Worm (Caenorhabditis elegans) whole organism, L4 larva: Measurements from ENCODE around the gene Y37D8A.6.

Experiments
- ama-1 ChIP-seq: fragments of 150-350 bp; optimal IDR thresholded peaks from 2 replicates; lab custom pipeline; 2014; ENCODE audit warnings: inconsistent platforms, mixed read lengths
- dpl-1 ChIP-seq: fragments of 150-350 bp; optimal IDR thresholded peaks from 2 replicates; lab custom pipeline; 2014; ENCODE audit warnings: missing biosample characterization, missing genetic modification reagents, missing genetic modification characterization
- egl-27 ChIP-seq: sonication (generic microtip); optimal IDR thresholded peaks from 3 replicates; lab custom pipeline; 2017; ENCODE audit warnings: missing biosample characterization, missing genetic modification reagents, missing genetic modification characterization
- fos-1 ChIP-seq: fragments of 150-350 bp; optimal IDR thresholded peaks from 2 replicates; lab custom pipeline; 2014; ENCODE audit warnings: missing biosample characterization, missing genetic modification characterization
- jun-1 ChIP-seq: fragments of 150-350 bp; optimal IDR thresholded peaks from 2 replicates; lab custom pipeline; 2014; ENCODE audit warnings: missing biosample characterization, missing genetic modification reagents, missing genetic modification characterization
- lin-39 ChIP-seq: fragments of 150-350 bp; optimal IDR thresholded peaks from 2 replicates; lab custom pipeline; 2014; ENCODE audit warnings: missing biosample characterization, missing genetic modification reagents, missing genetic modification characterization
- nhr-10 ChIP-seq: fragments of 150-350 bp; optimal IDR thresholded peaks from 2 replicates; lab custom pipeline; 2014; ENCODE audit warnings: missing biosample characterization, missing genetic modification characterization
- nhr-11 ChIP-seq: fragments of 150-350 bp; optimal IDR thresholded peaks from 2 replicates; lab custom pipeline; 2014; ENCODE audit warnings: missing biosample characterization, missing genetic modification characterization
- nhr-28 ChIP-seq: fragments of 150-350 bp; optimal IDR thresholded peaks from 2 replicates; lab custom pipeline; 2014; ENCODE audit warnings: missing biosample characterization, missing genetic modification characterization
- snpc-4 ChIP-seq: fragments of 150-350 bp; optimal IDR thresholded peaks from 2 replicates; lab custom pipeline; 2014; ENCODE audit warnings: missing biosample characterization, missing genetic modification characterization
- unc-39 ChIP-seq: sonication (generic microtip); optimal IDR thresholded peaks from 2 replicates; lab custom pipeline; 2017; ENCODE audit warnings: missing biosample characterization, missing genetic modification characterization
- unc-62 ChIP-seq, 3 experiments: fragments of 150-350 bp in 1 of 3; sonication (generic microtip); optimal IDR thresholded peaks in 2 of 3; peaks in 1 of 3; 1 replicate in 1 of 3; 2 replicates in 2 of 3; lab custom pipeline; 2014 to 2017; ENCODE audit warnings: missing biosample characterization in 3 of 3, missing genetic modification characterization in 3 of 3, missing genetic modification reagents in 3 of 3, missing genotype in 1 of 3
- zag-1 ChIP-seq: fragments of 150-350 bp; optimal IDR thresholded peaks from 2 replicates; lab custom pipeline; 2014; ENCODE audit warnings: missing biosample characterization, missing genetic modification characterization
- zip-11 ChIP-seq: fragments of 200-800 bp; sonication (Bioruptor generic); IDR thresholded peaks from 2 replicates; pipeline ENCODE4 v1.3.6; 2022; ENCODE audit warnings: missing genetic modification characterization, missing compliant biosample characterization

DNA sequence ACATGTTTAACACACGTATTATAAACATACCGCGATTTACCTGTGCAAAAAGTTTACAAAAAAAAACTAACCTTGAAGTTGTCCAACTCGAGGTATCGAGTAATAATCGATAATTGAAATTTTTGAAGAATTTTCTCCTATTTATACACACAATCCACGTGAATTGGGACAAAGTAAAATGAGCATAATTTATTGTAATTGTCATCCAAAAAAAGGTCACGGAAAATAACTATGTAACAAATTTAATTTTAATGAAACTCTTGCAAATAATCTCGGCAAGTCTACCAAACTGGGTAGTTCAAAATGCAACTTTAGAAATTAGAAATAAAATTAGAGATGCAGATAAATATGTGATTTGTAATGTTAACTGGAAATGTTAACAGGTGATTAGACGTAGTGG lies 14.7 kb downstream of the Y37D8A.6 start, which contains the start of gene Y37D8A.5:
- TF ChIP-seq unc-39 (tag; lab: Kevin White, UChicago) (no peak), lin-39 (tag; lab: Kevin White, UChicago) (no peak), egl-27 (tag; lab: Kevin White, UChicago) (no peak), dpl-1 (no peak), jun-1 (tag; lab: Kevin White, UChicago) (no peak), zag-1 (tag; lab: Kevin White, UChicago) (no peak), nhr-28 (tag; lab: Kevin White, UChicago) (no peak), nhr-10 (no peak), fos-1 (tag; lab: Kevin White, UChicago) (no peak), snpc-4 (tag; lab: Kevin White, UChicago) (no peak), zip-11 (GFP tag; lab: Robert Waterston, UW) (no peak), nhr-11 (tag; lab: Kevin White, UChicago) (no peak), unc-62 (GFP tag; optimal IDR thresholded peaks at IDR 0.05 in 1 of 2; lab: Kevin White, UChicago) (no peak), unc-62 (tag; optimal IDR thresholded peaks at IDR 0.05; lab: Kevin White, UChicago) (no peak), ama-1 (lab: Kevin White, UChicago) (no peak)
